In genomic region chr3L:3937806-3938205, dm6 we compare ENCODE assay signal across 2 fruit fly cellular contexts.
A peak's percentile ranks its signal among the peaks of the same experiment; 100 is the strongest.
TF ChIP-seq lines count a peak whose summit lies in the region.

Gene CG10866 (minus strand): TSS chr3L:3937992.

- TF ChIP-seq CTCF in whole organism, embryonic (GFP tag; optimal IDR thresholded peaks at IDR 0.05; lab: Kevin White, UChicago): no peak

TF ChIP-seq in whole organism, embryonic, 481 proteins besides CTCF, POLR2A, EP300 and RAD21 (continues in another document):
- TF ChIP-seq E2f2 (GFP tag; IDR thresholded peaks at IDR 0.05; lab: Robert Waterston, UW): peak; percentile 79
- TF ChIP-seq hb (GFP tag; IDR thresholded peaks at IDR 0.05; lab: Robert Waterston, UW; ENCODE audit: partially characterized antibody): peak; percentile 67; the same call in 2 of the 3 replicates
- peak; percentile 44 for TF ChIP-seq CG17186 (GFP tag; optimal IDR thresholded peaks at IDR 0.05; lab: Kevin White, UChicago)
- peak; percentile 52; the same call in 2 of the 3 replicates for TF ChIP-seq CG7963 (GFP tag; IDR thresholded peaks at IDR 0.05; lab: Robert Waterston, UW; ENCODE audit: partially characterized antibody)
- TF ChIP-seq phol (tag; optimal IDR thresholded peaks at IDR 0.05; lab: Kevin White, UChicago): peak; percentile 8
- peak; percentile 79 for TF ChIP-seq hbn (GFP tag; IDR thresholded peaks at IDR 0.05; lab: Robert Waterston, UW; ENCODE audit: partially characterized antibody)
- peak; percentile 65 for TF ChIP-seq CG2116 (GFP tag; optimal IDR thresholded peaks at IDR 0.05; lab: Kevin White, UChicago)
- peak; percentile 86 for TF ChIP-seq Doc3 (GFP tag; IDR thresholded peaks at IDR 0.05; lab: Robert Waterston, UW; ENCODE audit: partially characterized antibody)
- TF ChIP-seq MESR4 (GFP tag; optimal IDR thresholded peaks at IDR 0.05; lab: Kevin White, UChicago): peak; percentile 42
- peak; percentile 39 for TF ChIP-seq CG15514 (GFP tag; optimal IDR thresholded peaks at IDR 0.05; lab: Kevin White, UChicago)
- peak; percentile 64 for TF ChIP-seq tna (GFP tag; IDR thresholded peaks at IDR 0.05; lab: Robert Waterston, UW; ENCODE audit: partially characterized antibody)
- TF ChIP-seq CG14710 (tag; optimal IDR thresholded peaks at IDR 0.05; lab: Kevin White, UChicago): peak; percentile 36
- TF ChIP-seq btn (GFP tag; optimal IDR thresholded peaks at IDR 0.05; lab: Kevin White, UChicago): no peak
- peak; percentile 56 for TF ChIP-seq ato (GFP tag; IDR thresholded peaks at IDR 0.05; lab: Robert Waterston, UW; ENCODE audit: partially characterized antibody)
- no peak for TF ChIP-seq GATAe (GFP tag; conservative IDR thresholded peaks at IDR 0.05; lab: Robert Waterston, UW)
- TF ChIP-seq sqz (GFP tag; optimal IDR thresholded peaks at IDR 0.05; lab: Kevin White, UChicago): no peak
- TF ChIP-seq Ada2b (GFP tag; IDR thresholded peaks at IDR 0.05; lab: Robert Waterston, UW): no peak
- peak; percentile 77 for TF ChIP-seq Dp (GFP tag; optimal IDR thresholded peaks at IDR 0.05; lab: Kevin White, UChicago)
- no peak for TF ChIP-seq CG17802 (tag; optimal IDR thresholded peaks at IDR 0.05; lab: Kevin White, UChicago)
- TF ChIP-seq Scr (GFP tag; IDR thresholded peaks at IDR 0.05; lab: Robert Waterston, UW; ENCODE audit: partially characterized antibody): peak; percentile 85
- peak; percentile 1 for TF ChIP-seq HmgZ (tag; optimal IDR thresholded peaks at IDR 0.05; lab: Kevin White, UChicago)
- TF ChIP-seq Myb (GFP tag; optimal IDR thresholded peaks at IDR 0.05; lab: Kevin White, UChicago): peak; percentile 93
- TF ChIP-seq Dll (GFP tag; IDR thresholded peaks at IDR 0.05; lab: Robert Waterston, UW; ENCODE audit: partially characterized antibody): peak; percentile 87; the same call in 3 of the 4 replicates
- peak; percentile 87 for TF ChIP-seq stwl (tag; optimal IDR thresholded peaks at IDR 0.05; lab: Kevin White, UChicago)
- TF ChIP-seq CG12155 (GFP tag; optimal IDR thresholded peaks at IDR 0.05; lab: Kevin White, UChicago): peak; percentile 23
- peak; percentile 73 for TF ChIP-seq vnd (GFP tag; IDR thresholded peaks at IDR 0.05; lab: Robert Waterston, UW; ENCODE audit: partially characterized antibody)
- peak; percentile 73 for TF ChIP-seq pzg (GFP tag; optimal IDR thresholded peaks at IDR 0.05; lab: Kevin White, UChicago)
- TF ChIP-seq bbx (GFP tag; IDR thresholded peaks at IDR 0.05; lab: Robert Waterston, UW; ENCODE audit: partially characterized antibody): peak; percentile 85
- TF ChIP-seq mld (GFP tag; IDR thresholded peaks at IDR 0.05; lab: Robert Waterston, UW; ENCODE audit: partially characterized antibody): 0 out of 3 replicates have a peak, but pooled peaks have one; percentile 8
- peak; percentile 81 for TF ChIP-seq CG6791 (GFP tag; IDR thresholded peaks at IDR 0.05; lab: Robert Waterston, UW; ENCODE audit: partially characterized antibody)
- peak; percentile 85; the same call in 2 of the 3 replicates for TF ChIP-seq Opbp (GFP tag; IDR thresholded peaks at IDR 0.05; lab: Robert Waterston, UW; ENCODE audit: partially characterized antibody)
- peak; percentile 82 for TF ChIP-seq sna (GFP tag; IDR thresholded peaks at IDR 0.05; lab: Robert Waterston, UW; ENCODE audit: partially characterized antibody)
- TF ChIP-seq CG14860 (GFP tag; IDR thresholded peaks at IDR 0.05; lab: Robert Waterston, UW; ENCODE audit: partially characterized antibody): peak; percentile 66; the same call in 2 of the 3 replicates
- peak; percentile 79 for TF ChIP-seq Dref (GFP tag; IDR thresholded peaks at IDR 0.05; lab: Robert Waterston, UW)
- TF ChIP-seq inv (GFP tag; IDR thresholded peaks at IDR 0.05; lab: Robert Waterston, UW; ENCODE audit: partially characterized antibody): peak; percentile 78
- TF ChIP-seq Med (GFP tag; lab: Kevin White, UChicago): peak; percentile 31
- peak; percentile 95 for TF ChIP-seq CG3995 (GFP tag; optimal IDR thresholded peaks at IDR 0.05; lab: Kevin White, UChicago)
- peak; percentile 6 for TF ChIP-seq trem (tag; optimal IDR thresholded peaks at IDR 0.05; lab: Kevin White, UChicago)
- TF ChIP-seq row (GFP tag; IDR thresholded peaks at IDR 0.05; lab: Robert Waterston, UW): peak; percentile 19; the same call in 1 of the 3 replicates
- no peak for TF ChIP-seq CG30403 (GFP tag; optimal IDR thresholded peaks at IDR 0.05; lab: Kevin White, UChicago)

TF ChIP-seq in whole organism, prepupa, 60 proteins besides CTCF, POLR2A, EP300 and RAD21:
- no peak for TF ChIP-seq CG8319 (GFP tag; optimal IDR thresholded peaks at IDR 0.05; lab: Kevin White, UChicago)
- TF ChIP-seq svp (GFP tag; lab: Kevin White, UChicago): peak; percentile 34
- TF ChIP-seq achi (GFP tag; optimal IDR thresholded peaks at IDR 0.05; lab: Kevin White, UChicago): no peak
- TF ChIP-seq Eip78C (GFP tag; lab: Kevin White, UChicago): peak; percentile 36
- no peak for TF ChIP-seq CG4318 (GFP tag; optimal IDR thresholded peaks at IDR 0.05; lab: Kevin White, UChicago)
- TF ChIP-seq fkh (GFP tag; optimal IDR thresholded peaks at IDR 0.05; lab: Kevin White, UChicago): peak; percentile 82
TF ChIP-seq in whole organism, prepupa: peak in this region for 3.
